Fruit fly (Drosophila melanogaster): ENCODE measurements around the gene mtg.

dm6 chr3R:8204730-8205129 lies 45.6 kb upstream of the mtg start, which contains the start of gene CheA84a:
- TF ChIP-seq gl (tag; optimal IDR thresholded peaks at IDR 0.05) (no peak), Pif1A (GFP tag; optimal IDR thresholded peaks at IDR 0.05) (no peak), EcR (GFP tag; optimal IDR thresholded peaks at IDR 0.05) (no peak), Ets98B (GFP tag; IDR thresholded peaks at IDR 0.05) (no peak), CG15710 (tag; optimal IDR thresholded peaks at IDR 0.05) (no peak), CG8159 (tag; optimal IDR thresholded peaks at IDR 0.05) (no peak), CG17806 (tag; optimal IDR thresholded peaks at IDR 0.05) (no peak), CG8301 (tag; optimal IDR thresholded peaks at IDR 0.05) (no peak), rn (GFP tag; IDR thresholded peaks at IDR 0.05) (no peak), Snoo (tag; optimal IDR thresholded peaks at IDR 0.05) (no peak), CG9948 (tag; optimal IDR thresholded peaks at IDR 0.05) (no peak), CG4496 (GFP tag; IDR thresholded peaks at IDR 0.05) (no peak), Pif1B (GFP tag; optimal IDR thresholded peaks at IDR 0.05) (no peak), CG14655 (GFP tag; optimal IDR thresholded peaks at IDR 0.05) (no peak)

Measured in whole organism, pupa.